Worm (Caenorhabditis elegans) whole organism, L3 larva: ENCODE data around the gene C25A11.2.
A peak's percentile ranks its signal among the peaks of the same experiment; 100 is the strongest.

ENCODE experiments used
- R02D3.7 ChIP-seq: fragments of 150-350 bp; optimal IDR thresholded peaks from 2 replicates; lab custom pipeline; 2014; ENCODE audit warnings: missing biosample characterization, missing genetic modification characterization
- ZK546.5 ChIP-seq: sonication (generic microtip); optimal IDR thresholded peaks from 2 replicates; lab custom pipeline; 2017; ENCODE audit warnings: missing biosample characterization, missing genetic modification characterization
- aly-2 ChIP-seq: fragments of 150-350 bp; optimal IDR thresholded peaks from 2 replicates; lab custom pipeline; 2014; ENCODE audit warnings: missing biosample characterization, missing genetic modification characterization
- ceh-16 ChIP-seq: sonication (generic microtip); optimal IDR thresholded peaks from 2 replicates; lab custom pipeline; 2017; ENCODE audit warnings: missing biosample characterization, missing genetic modification characterization
- ceh-28 ChIP-seq: fragments of 150-350 bp; optimal IDR thresholded peaks from 2 replicates; lab custom pipeline; 2014; ENCODE audit warnings: missing biosample characterization, missing genetic modification reagents, missing genetic modification characterization
- ceh-82 ChIP-seq: fragments of 150-350 bp; optimal IDR thresholded peaks from 2 replicates; lab custom pipeline; 2014; ENCODE audit warnings: missing biosample characterization, missing genetic modification characterization
- ceh-9 ChIP-seq: sonication (generic microtip); optimal IDR thresholded peaks from 2 replicates; lab custom pipeline; 2018; ENCODE audit warnings: missing biosample characterization, missing genetic modification characterization
- egl-27 ChIP-seq: sonication (generic microtip); optimal IDR thresholded peaks from 4 replicates; lab custom pipeline; 2017; ENCODE audit warnings: missing biosample characterization, missing genetic modification reagents, missing genetic modification characterization
- egl-5 ChIP-seq: fragments of 150-350 bp; optimal IDR thresholded peaks from 2 replicates; lab custom pipeline; 2017; ENCODE audit warnings: missing biosample characterization, missing genetic modification reagents, missing genetic modification characterization, inconsistent platforms
- elt-1 ChIP-seq: fragments of 150-350 bp; optimal IDR thresholded peaks from 2 replicates; lab custom pipeline; 2014; ENCODE audit warnings: missing biosample characterization, missing genetic modification characterization
- elt-2 ChIP-seq: sonication (generic microtip); optimal IDR thresholded peaks from 2 replicates; lab custom pipeline; 2016; ENCODE audit warnings: missing genetic modification reagents, mild to moderate bottlenecking, missing genetic modification characterization, missing compliant biosample characterization
- elt-3 ChIP-seq, 3 experiments: fragments of 150-350 bp in 1 of 3; sonication (generic microtip) in 2 of 3; optimal IDR thresholded peaks; 2 replicates in 2 of 3; 4 replicates in 1 of 3; lab custom pipeline; 2014 to 2017; ENCODE audit warnings: missing biosample characterization in 3 of 3, missing genetic modification characterization in 3 of 3
- fos-1 ChIP-seq: fragments of 150-350 bp; optimal IDR thresholded peaks from 2 replicates; lab custom pipeline; 2014; ENCODE audit warnings: missing biosample characterization, missing genetic modification characterization
- hmg-11 ChIP-seq: sonication (generic microtip); optimal IDR thresholded peaks from 2 replicates; lab custom pipeline; 2016; ENCODE audit warnings: missing genetic modification characterization, missing compliant biosample characterization
- jun-1 ChIP-seq: fragments of 150-350 bp; optimal IDR thresholded peaks from 2 replicates; lab custom pipeline; 2014; ENCODE audit warnings: missing biosample characterization, missing genetic modification reagents, missing genetic modification characterization
- lin-15B ChIP-seq: fragments of 150-350 bp; optimal IDR thresholded peaks from 2 replicates; lab custom pipeline; 2014; ENCODE audit warnings: missing biosample characterization, missing genetic modification characterization
- lin-39 ChIP-seq: fragments of 150-350 bp; optimal IDR thresholded peaks from 2 replicates; lab custom pipeline; 2018; ENCODE audit warnings: missing biosample characterization, missing genetic modification reagents, missing genetic modification characterization
- lsy-12 ChIP-seq: sonication (generic microtip); optimal IDR thresholded peaks from 2 replicates; lab custom pipeline; 2016; ENCODE audit warnings: mild to moderate bottlenecking, missing genetic modification characterization, missing compliant biosample characterization
- mml-1 ChIP-seq: fragments of 150-350 bp; sonication (generic microtip); optimal IDR thresholded peaks from 3 replicates; lab custom pipeline; 2014; ENCODE audit warnings: missing biosample characterization, missing genetic modification characterization
- nhr-12 ChIP-seq: fragments of 150-350 bp; optimal IDR thresholded peaks from 2 replicates; lab custom pipeline; 2014; ENCODE audit warnings: missing biosample characterization, missing genetic modification characterization
- nhr-23 ChIP-seq: fragments of 150-350 bp; optimal IDR thresholded peaks from 2 replicates; lab custom pipeline; 2014; ENCODE audit warnings: missing biosample characterization, missing genetic modification reagents, missing genetic modification characterization
- nhr-237 ChIP-seq: fragments of 150-350 bp; optimal IDR thresholded peaks from 2 replicates; lab custom pipeline; 2014; ENCODE audit warnings: missing biosample characterization, missing genetic modification characterization
- nhr-25 ChIP-seq: sonication (generic microtip); optimal IDR thresholded peaks from 2 replicates; lab custom pipeline; 2017; ENCODE audit warnings: missing biosample characterization, missing genetic modification characterization
- nhr-28 ChIP-seq: fragments of 150-350 bp; optimal IDR thresholded peaks from 2 replicates; lab custom pipeline; 2014; ENCODE audit warnings: missing biosample characterization, missing genetic modification characterization
- nhr-43 ChIP-seq: sonication (generic microtip); optimal IDR thresholded peaks from 2 replicates; lab custom pipeline; 2016; ENCODE audit warnings: mild to moderate bottlenecking, missing genetic modification characterization, missing compliant biosample characterization; ENCODE audit not compliant: poor library complexity, severe bottlenecking
- nhr-77 ChIP-seq: fragments of 150-350 bp; optimal IDR thresholded peaks from 2 replicates; lab custom pipeline; 2014; ENCODE audit warnings: missing biosample characterization, missing genetic modification characterization
- pha-4 ChIP-seq: fragments of 150-350 bp; optimal IDR thresholded peaks from 2 replicates; lab custom pipeline; 2014; ENCODE audit warnings: missing biosample characterization, missing genetic modification reagents, missing genetic modification characterization
- pqm-1 ChIP-seq: fragments of 150-350 bp; optimal IDR thresholded peaks from 2 replicates; lab custom pipeline; 2017; ENCODE audit warnings: missing biosample characterization, missing genetic modification characterization, inconsistent platforms
- sea-2 ChIP-seq: fragments of 150-350 bp; sonication (generic microtip); optimal IDR thresholded peaks from 4 replicates; lab custom pipeline; 2014; ENCODE audit warnings: missing biosample characterization, missing genetic modification reagents, missing genetic modification characterization
- skn-1 ChIP-seq: fragments of 150-350 bp; optimal IDR thresholded peaks from 2 replicates; lab custom pipeline; 2014; ENCODE audit warnings: missing biosample characterization, missing genetic modification characterization
- snpc-4 ChIP-seq: fragments of 150-350 bp; optimal IDR thresholded peaks from 2 replicates; lab custom pipeline; 2014; ENCODE audit warnings: missing biosample characterization, missing genetic modification characterization
- tbx-2 ChIP-seq: sonication (generic microtip); optimal IDR thresholded peaks from 2 replicates; lab custom pipeline; 2016; ENCODE audit warnings: mild to moderate bottlenecking, missing genetic modification characterization, missing compliant biosample characterization
- unc-62 ChIP-seq: fragments of 150-350 bp; sonication (generic microtip); optimal IDR thresholded peaks from 4 replicates; lab custom pipeline; 2014; ENCODE audit warnings: missing biosample characterization, missing genetic modification reagents, missing genetic modification characterization
- zag-1 ChIP-seq: fragments of 150-350 bp; optimal IDR thresholded peaks from 2 replicates; lab custom pipeline; 2014; ENCODE audit warnings: missing biosample characterization, missing genetic modification characterization
- ztf-4 ChIP-seq: fragments of 150-350 bp; optimal IDR thresholded peaks from 2 replicates; lab custom pipeline; 2014; ENCODE audit warnings: missing biosample characterization, missing genetic modification characterization

The C25A11.2 gene

ce11 chrX:9104399-9104798 is 9.5 kb upstream of the C25A11.2 start:
- TF ChIP-seq ceh-28 (tag; lab: Kevin White, UChicago) = no peak
- peak; percentile 49 for TF ChIP-seq pqm-1 (tag; lab: Kevin White, UChicago)
- TF ChIP-seq egl-27 (tag; lab: Kevin White, UChicago) = no peak
- TF ChIP-seq pha-4 (tag; lab: Kevin White, UChicago) = peak; percentile 83

ce11 chrX:9105075-9105474 is 8.8 kb upstream of the C25A11.2 start:
- TF ChIP-seq elt-2 (tag; lab: Kevin White, UChicago) (peak; percentile 48), pqm-1 (tag; lab: Kevin White, UChicago) (peak; percentile 12), lsy-12 (tag; lab: Kevin White, UChicago) (no peak)

- TF ChIP-seq nhr-28 (tag; lab: Kevin White, UChicago) (no peak), nhr-77 (tag; lab: Kevin White, UChicago) (no peak), tbx-2 (tag; lab: Kevin White, UChicago) (no peak), pha-4 (tag; lab: Kevin White, UChicago) (no peak), nhr-23 (tag; lab: Kevin White, UChicago) (no peak), ceh-82 (no peak), aly-2 (tag; lab: Kevin White, UChicago) (no peak), lsy-12 (tag; lab: Kevin White, UChicago) (no peak), fos-1 (tag; lab: Kevin White, UChicago) (no peak), nhr-12 (no peak), unc-62 (GFP tag; lab: Kevin White, UChicago) (no peak), lin-39 (tag; lab: Kevin White, UChicago) (no peak), ceh-9 (tag; lab: Kevin White, UChicago) (no peak), zag-1 (no peak), ceh-16 (tag; lab: Kevin White, UChicago) (no peak), egl-5 (tag; lab: Kevin White, UChicago) (no peak), ztf-4 (tag; lab: Kevin White, UChicago) (no peak)
- TF ChIP-seq, all 47 proteins: peak for 0
These were observed 8.0 kb upstream of the C25A11.2 start for ce11 chrX:9105888-9106287.

ce11 chrX:9107866-9108265 is 6.0 kb upstream of the C25A11.2 start:
- TF ChIP-seq nhr-237 (tag; lab: Kevin White, UChicago) (no peak), skn-1 (tag; lab: Kevin White, UChicago) (no peak), lin-15B (tag; lab: Kevin White, UChicago) (no peak), sea-2 (no peak), mml-1 (tag; lab: Kevin White, UChicago) (no peak), hmg-11 (tag; lab: Kevin White, UChicago) (no peak), aly-2 (tag; lab: Kevin White, UChicago) (no peak), jun-1 (tag; lab: Kevin White, UChicago) (no peak), egl-5 (tag; lab: Kevin White, UChicago) (no peak), nhr-43 (no peak), lsy-12 (tag; lab: Kevin White, UChicago) (no peak), elt-1 (tag; lab: Kevin White, UChicago) (no peak), elt-3 (tag; optimal IDR thresholded peaks at IDR 0.05; lab: Kevin White, UChicago) (no peak), R02D3.7 (no peak), ceh-82 (no peak), nhr-23 (tag; lab: Kevin White, UChicago) (no peak), egl-27 (tag; lab: Kevin White, UChicago) (no peak), snpc-4 (no peak)
- TF ChIP-seq, all 47 proteins: peak for 0

ce11 chrX:9111585-9111984 is 2.3 kb upstream of the C25A11.2 start:
- TF ChIP-seq ZK546.5 (tag; lab: Kevin White, UChicago) = no peak
- TF ChIP-seq nhr-25 (tag; lab: Kevin White, UChicago) = peak; percentile 80
